Fruit fly (Drosophila melanogaster) Kc167 (cell line): ENCODE data around the gene NTPase.

Experiments used
- Myc ChIP-seq: fragments of >200 bp; optimal IDR thresholded peaks from 2 replicates; lab custom pipeline; 2017; ENCODE audit warnings: missing external identifiers
- Sin3A ChIP-seq: fragments of >200 bp; optimal IDR thresholded peaks from 2 replicates; lab custom pipeline; 2018; ENCODE audit warnings: missing external identifiers
- h ChIP-seq: fragments of >200 bp; optimal IDR thresholded peaks from 3 replicates; lab custom pipeline; 2018; ENCODE audit warnings: missing external identifiers
- insv ChIP-seq: fragments of >200 bp; optimal IDR thresholded peaks from 3 replicates; lab custom pipeline; 2018; ENCODE audit warnings: missing external identifiers
- psq ChIP-seq: fragments of >200 bp; optimal IDR thresholded peaks from 2 replicates; lab custom pipeline; 2017; ENCODE audit warnings: missing external identifiers
- ttk ChIP-seq: sonication (Bioruptor generic); optimal IDR thresholded peaks from 2 replicates; lab custom pipeline; 2017; ENCODE audit warnings: missing external identifiers

NTPase gene

DNA sequence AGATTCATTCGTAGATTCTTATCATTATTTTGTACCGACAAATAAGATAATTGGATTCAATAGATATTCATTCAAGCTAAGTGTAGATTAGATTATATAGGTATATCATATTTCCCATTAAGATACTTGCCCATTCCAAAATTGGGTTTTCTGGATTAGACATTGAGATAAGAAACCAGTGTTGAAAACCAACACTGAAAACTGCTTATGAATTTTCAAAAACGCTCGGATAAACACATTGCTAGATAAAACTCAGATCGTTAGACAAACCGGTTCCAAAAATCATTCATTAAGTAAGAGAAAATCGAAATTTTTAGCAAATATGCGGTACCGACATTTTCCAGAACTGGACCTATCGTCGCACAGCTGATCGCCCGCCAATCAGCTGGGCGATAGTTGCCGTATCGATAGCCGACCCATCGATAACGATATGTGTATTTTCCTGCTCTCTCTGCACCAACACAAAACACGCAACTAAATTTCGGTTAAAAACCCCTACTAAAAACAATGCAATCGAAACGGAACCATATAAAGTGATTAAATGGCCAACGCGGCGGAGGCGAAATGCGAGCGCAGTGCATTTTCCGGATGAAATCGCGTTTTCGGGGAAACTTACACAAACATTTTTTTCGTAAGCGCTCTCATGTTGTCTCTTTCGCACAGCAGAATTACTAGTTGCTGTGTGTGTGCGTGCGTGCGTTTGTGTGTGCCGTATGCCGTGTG, at the start of gene NTPase, which contains the start of gene lilli:
TSS of gene NTPase (minus strand) at position 348 of the 723 bp plus-strand sequence.
TSS of gene lilli (plus strand) at position 427 of the 723 bp plus-strand sequence.
- TF ChIP-seq insv (lab: Kevin White, UChicago): no peak
- no peak for TF ChIP-seq h (lab: Kevin White, UChicago)
- TF ChIP-seq Myc (lab: Kevin White, UChicago): no peak
- TF ChIP-seq Sin3A: no peak

dm6 chr2L:2931555-2932131, 46.0 kb upstream of the NTPase start:
- TF ChIP-seq psq: no peak

DNA sequence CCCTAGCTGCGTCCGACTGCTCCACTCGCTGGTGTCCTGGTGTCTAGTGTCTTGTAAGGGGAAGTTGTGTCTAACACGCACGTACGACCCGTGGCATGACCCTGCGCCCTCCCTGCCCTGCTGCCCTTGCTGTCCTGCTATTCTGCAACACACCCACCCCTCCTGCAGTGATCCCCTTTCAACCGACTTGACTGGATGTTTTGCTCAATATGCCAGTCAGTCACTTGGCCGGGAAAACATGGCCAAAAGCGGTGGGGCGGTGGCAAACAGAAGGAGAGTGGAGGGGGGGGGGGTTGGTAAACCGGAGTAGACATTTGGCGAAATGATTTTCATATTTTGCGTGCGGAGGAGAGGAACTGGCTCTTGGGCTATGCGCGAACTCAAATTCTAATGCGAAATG, 45.0 kb upstream of the NTPase start:
- TF ChIP-seq h (lab: Kevin White, UChicago) (no peak), psq (no peak), Myc (lab: Kevin White, UChicago) (no peak), ttk (no peak)

- no peak for TF ChIP-seq h (lab: Kevin White, UChicago)
- TF ChIP-seq psq: no peak
- TF ChIP-seq insv (lab: Kevin White, UChicago): no peak
- TF ChIP-seq Myc (lab: Kevin White, UChicago): no peak
- TF ChIP-seq ttk: no peak
- TF ChIP-seq Sin3A: no peak
Measured at dm6 chr2L:2924266-2924801, 38.7 kb upstream of the NTPase start.

- no peak for TF ChIP-seq psq
- TF ChIP-seq insv (lab: Kevin White, UChicago): no peak
- TF ChIP-seq ttk: no peak
- no peak for TF ChIP-seq Sin3A
- TF ChIP-seq Myc (lab: Kevin White, UChicago): no peak
- TF ChIP-seq h (lab: Kevin White, UChicago): no peak
Measured at dm6 chr2L:2920641-2921040, 35.0 kb upstream of the NTPase start.

- TF ChIP-seq Myc (lab: Kevin White, UChicago) (no peak), insv (lab: Kevin White, UChicago) (no peak), h (lab: Kevin White, UChicago) (no peak), Sin3A (no peak)
Measured at dm6 chr2L:2910957-2911356, 25.3 kb upstream of the NTPase start.

DNA sequence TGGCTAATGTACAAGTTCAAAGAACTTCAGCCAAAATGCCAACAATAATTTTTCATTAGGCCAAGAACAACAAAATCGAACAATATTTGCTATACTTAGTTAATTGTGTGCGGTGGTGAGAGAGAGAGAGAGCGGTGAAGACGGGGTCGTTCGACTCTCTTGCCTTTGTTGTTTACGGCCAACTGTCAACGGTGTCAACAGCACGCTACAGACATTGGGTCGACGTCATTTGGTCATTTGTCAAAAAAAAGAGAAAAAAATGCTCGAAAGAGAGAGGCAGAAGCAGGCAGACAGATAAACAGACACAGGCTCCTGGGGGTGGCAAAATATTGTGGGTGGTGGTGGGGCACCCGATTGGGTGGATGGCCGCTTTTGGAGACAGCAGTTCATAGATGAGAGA, 23.8 kb upstream of the NTPase start:
- TF ChIP-seq h (lab: Kevin White, UChicago) (no peak), ttk (no peak)

- TF ChIP-seq h (lab: Kevin White, UChicago): no peak
- TF ChIP-seq Myc (lab: Kevin White, UChicago): no peak
- TF ChIP-seq psq: no peak
- TF ChIP-seq ttk: no peak
- no peak for TF ChIP-seq Sin3A
- no peak for TF ChIP-seq insv (lab: Kevin White, UChicago)
Measured at dm6 chr2L:2908440-2909154, 22.9 kb upstream of the NTPase start.

- TF ChIP-seq ttk: no peak
Measured at dm6 chr2L:2907776-2908175, 22.1 kb upstream of the NTPase start.

- TF ChIP-seq Myc (lab: Kevin White, UChicago) (no peak), ttk (no peak), psq (no peak), insv (lab: Kevin White, UChicago) (no peak)
Measured at dm6 chr2L:2906122-2906521, 20.5 kb upstream of the NTPase start.

dm6 chr2L:2905051-2905446, 19.4 kb upstream of the NTPase start:
- TF ChIP-seq h (lab: Kevin White, UChicago) (no peak), psq (no peak), insv (lab: Kevin White, UChicago) (no peak), ttk (no peak), Sin3A (no peak), Myc (lab: Kevin White, UChicago) (no peak)

DNA sequence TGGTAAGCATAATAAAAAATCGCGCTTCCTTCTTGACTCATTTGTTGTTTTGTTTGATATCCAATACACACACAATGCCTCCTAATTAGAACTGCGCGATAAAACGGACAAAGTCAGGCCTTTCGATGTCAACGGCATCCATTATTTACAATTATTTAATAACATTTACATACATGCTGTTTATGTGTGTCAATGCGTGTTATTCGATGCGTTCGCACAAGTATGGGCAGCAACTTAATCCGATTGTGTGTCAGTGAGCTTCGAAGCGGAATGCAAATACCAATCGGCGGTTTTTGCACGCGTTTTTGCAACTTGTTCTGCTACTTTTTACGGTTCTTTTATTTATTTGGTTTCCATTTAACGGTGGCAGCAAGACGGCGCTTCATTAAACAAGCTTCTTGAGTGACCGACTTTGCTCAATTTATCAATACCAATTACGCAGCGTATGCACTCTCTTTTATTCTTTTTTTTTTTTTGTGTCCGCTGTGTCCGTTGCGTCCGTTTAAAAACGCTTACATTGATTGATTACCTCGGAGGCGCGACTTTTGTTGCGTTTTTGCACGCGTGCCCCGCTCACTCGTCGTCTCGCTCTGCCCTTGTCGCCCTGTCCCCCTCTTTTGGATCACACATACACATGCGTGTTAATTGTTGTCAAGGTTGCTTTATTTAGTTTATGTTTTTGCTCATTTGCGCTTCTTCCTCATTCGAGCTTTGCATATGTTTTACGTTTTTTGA, 18.8 kb upstream of the NTPase start:
- no peak for TF ChIP-seq insv (lab: Kevin White, UChicago)
- TF ChIP-seq ttk: no peak
- TF ChIP-seq psq: no peak
- no peak for TF ChIP-seq Myc (lab: Kevin White, UChicago)
- TF ChIP-seq h (lab: Kevin White, UChicago): no peak

DNA sequence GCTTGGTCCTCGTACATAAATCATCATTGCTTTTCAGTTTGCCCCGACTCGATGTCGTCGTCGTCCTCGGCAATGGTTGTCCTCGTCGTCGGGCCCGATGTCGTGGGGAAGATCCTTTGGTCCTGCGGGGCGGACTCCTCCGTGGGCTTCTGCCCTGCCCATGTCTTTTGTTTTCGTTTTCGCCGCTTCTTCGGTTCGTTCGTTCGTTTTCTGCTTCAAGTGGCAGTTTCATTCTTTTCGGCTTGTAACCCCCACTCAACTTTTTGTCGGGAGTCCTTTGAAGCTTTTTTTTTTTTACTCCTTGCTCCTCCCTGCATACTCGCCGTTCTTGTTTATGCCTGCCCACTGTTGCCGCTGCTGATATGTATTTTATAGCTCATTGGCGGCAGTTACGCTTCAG, 18.0 kb upstream of the NTPase start:
- no peak for TF ChIP-seq insv (lab: Kevin White, UChicago)
- no peak for TF ChIP-seq h (lab: Kevin White, UChicago)
- no peak for TF ChIP-seq Myc (lab: Kevin White, UChicago)
- TF ChIP-seq ttk: no peak
- no peak for TF ChIP-seq psq
